Worm (Caenorhabditis elegans) whole organism, mixed stage, embryonic: ENCODE data around the gene Y47D7A.13.
A peak's percentile ranks its signal among the peaks of the same experiment; 100 is the strongest.

Experiments
- bed-3 ChIP-seq: fragments of 200-800 bp; sonication (Bioruptor generic); optimal IDR thresholded peaks from 3 replicates; lab custom pipeline; 2018; ENCODE audit warnings: mild to moderate bottlenecking, missing genetic modification characterization, moderate library complexity, missing compliant biosample characterization
- blmp-1 ChIP-seq: fragments of 150-350 bp; optimal IDR thresholded peaks from 2 replicates; lab custom pipeline; 2014; ENCODE audit warnings: missing biosample characterization, missing genetic modification characterization
- ceh-43 ChIP-seq: fragments of 200-800 bp; sonication (Bioruptor generic); optimal IDR thresholded peaks from 2 replicates; lab custom pipeline; 2018; ENCODE audit warnings: mild to moderate bottlenecking, missing genetic modification characterization, moderate library complexity, missing compliant biosample characterization
- ceh-83 ChIP-seq: fragments of 200-800 bp; sonication (Bioruptor generic); optimal IDR thresholded peaks from 2 replicates; lab custom pipeline; 2018; ENCODE audit warnings: mild to moderate bottlenecking, missing genetic modification characterization, missing compliant biosample characterization
- ces-1 ChIP-seq: fragments of 150-350 bp; optimal IDR thresholded peaks from 2 replicates; lab custom pipeline; 2014; ENCODE audit warnings: missing biosample characterization, missing genetic modification reagents, missing genetic modification characterization
- drap-1 ChIP-seq: fragments of 200-800 bp; sonication (Bioruptor generic); optimal IDR thresholded peaks from 3 replicates; lab custom pipeline; 2018; ENCODE audit warnings: mild to moderate bottlenecking, missing genetic modification characterization, missing compliant biosample characterization
- elt-3 ChIP-seq: fragments of 150-350 bp; optimal IDR thresholded peaks from 2 replicates; lab custom pipeline; 2014; ENCODE audit warnings: missing biosample characterization, missing genetic modification characterization
- flh-1 ChIP-seq: fragments of 200-800 bp; sonication (Bioruptor generic); optimal IDR thresholded peaks from 2 replicates; lab custom pipeline; 2018; ENCODE audit warnings: mild to moderate bottlenecking, missing genetic modification characterization, moderate library complexity, missing compliant biosample characterization
- ham-2 ChIP-seq: fragments of 200-800 bp; sonication (Bioruptor generic); optimal IDR thresholded peaks from 2 replicates; lab custom pipeline; 2018; ENCODE audit warnings: mild to moderate bottlenecking, missing genetic modification characterization, missing compliant biosample characterization
- hlh-1 ChIP-seq: fragments of 150-350 bp; optimal IDR thresholded peaks from 2 replicates; lab custom pipeline; 2014; ENCODE audit warnings: missing biosample characterization, missing genetic modification reagents, missing genetic modification characterization
- lin-13 ChIP-seq: fragments of 150-350 bp; optimal IDR thresholded peaks from 2 replicates; lab custom pipeline; 2014; ENCODE audit warnings: missing biosample characterization, missing genetic modification characterization
- lsy-2 ChIP-seq: fragments of 150-350 bp; optimal IDR thresholded peaks from 2 replicates; lab custom pipeline; 2014; ENCODE audit warnings: missing biosample characterization, missing genetic modification characterization
- mab-5 ChIP-seq: fragments of 150-350 bp; optimal IDR thresholded peaks from 2 replicates; lab custom pipeline; 2014; ENCODE audit warnings: missing biosample characterization, missing genetic modification characterization
- mep-1 ChIP-seq: fragments of 150-350 bp; optimal IDR thresholded peaks from 2 replicates; lab custom pipeline; 2017; ENCODE audit warnings: missing biosample characterization, missing genetic modification reagents, missing genetic modification characterization, inconsistent platforms
- nhr-2 ChIP-seq: fragments of 150-350 bp; optimal IDR thresholded peaks from 2 replicates; lab custom pipeline; 2014; ENCODE audit warnings: missing biosample characterization, missing genetic modification characterization
- nhr-237 ChIP-seq: fragments of 150-350 bp; optimal IDR thresholded peaks from 2 replicates; lab custom pipeline; 2014; ENCODE audit warnings: missing biosample characterization, missing genetic modification characterization
- nhr-76 ChIP-seq: sonication (generic microtip); optimal IDR thresholded peaks from 2 replicates; lab custom pipeline; 2017; ENCODE audit warnings: missing biosample characterization, missing genetic modification characterization
- pha-4 ChIP-seq: fragments of 150-350 bp; optimal IDR thresholded peaks from 2 replicates; lab custom pipeline; 2018; ENCODE audit warnings: missing biosample characterization, missing genetic modification reagents, missing genetic modification characterization
- sem-2 ChIP-seq: fragments of 200-800 bp; sonication (Bioruptor generic); optimal IDR thresholded peaks from 2 replicates; lab custom pipeline; 2018; ENCODE audit warnings: mild to moderate bottlenecking, missing genetic modification characterization, missing compliant biosample characterization
- snpc-4 ChIP-seq: fragments of 150-350 bp; optimal IDR thresholded peaks from 2 replicates; lab custom pipeline; 2014; ENCODE audit warnings: missing biosample characterization, missing genetic modification characterization
- sptf-1 ChIP-seq: sonication (generic microtip); optimal IDR thresholded peaks from 2 replicates; lab custom pipeline; 2017; ENCODE audit warnings: mild to moderate bottlenecking, missing genetic modification characterization, moderate library complexity, missing compliant biosample characterization
- tbx-8 ChIP-seq: fragments of 200-800 bp; sonication (Bioruptor generic); optimal IDR thresholded peaks from 2 replicates; lab custom pipeline; 2018; ENCODE audit warnings: mild to moderate bottlenecking, missing genetic modification characterization, moderate library complexity, missing compliant biosample characterization
- unc-120 ChIP-seq: sonication (generic microtip); optimal IDR thresholded peaks from 2 replicates; lab custom pipeline; 2017; ENCODE audit warnings: missing genetic modification characterization, missing compliant biosample characterization; ENCODE audit not compliant: poor library complexity, severe bottlenecking
- unc-62 ChIP-seq: fragments of 150-350 bp; optimal IDR thresholded peaks from 2 replicates; lab custom pipeline; 2014; ENCODE audit warnings: missing biosample characterization, missing genetic modification reagents, missing genetic modification characterization
- zip-8 ChIP-seq: fragments of 150-350 bp; optimal IDR thresholded peaks from 2 replicates; lab custom pipeline; 2014; ENCODE audit warnings: missing biosample characterization, missing genetic modification characterization
- ztf-11 ChIP-seq: fragments of 150-350 bp; optimal IDR thresholded peaks from 2 replicates; lab custom pipeline; 2014; ENCODE audit warnings: missing biosample characterization, missing genetic modification characterization

The Y47D7A.13 gene

ce11 chrV:4400118-4400517 lies 35.6 kb downstream of the Y47D7A.13 start, which contains the start of gene F13A2.4:
F13A2.4 (minus strand) TSS chrV:4400218.
- TF ChIP-seq ztf-11 (tag; lab: Kevin White, UChicago) (no peak), mep-1 (tag; lab: Kevin White, UChicago) (no peak), hlh-1 (tag; lab: Kevin White, UChicago) (no peak), lsy-2 (tag; lab: Kevin White, UChicago) (no peak), sptf-1 (tag; lab: Kevin White, UChicago) (no peak)

ce11 chrV:4398884-4399283 lies 36.8 kb downstream of the Y47D7A.13 start:
- TF ChIP-seq nhr-76, result no peak
- no peak for TF ChIP-seq ztf-11 (tag; lab: Kevin White, UChicago)
- TF ChIP-seq drap-1 (GFP tag; lab: Kevin White, UChicago), result no peak
- TF ChIP-seq elt-3 (tag; lab: Kevin White, UChicago), result no peak
- no peak for TF ChIP-seq nhr-2
- no peak for TF ChIP-seq mep-1 (tag; lab: Kevin White, UChicago)
- no peak for TF ChIP-seq lin-13 (tag; lab: Kevin White, UChicago)
- no peak for TF ChIP-seq unc-62
- TF ChIP-seq sem-2, result no peak
- TF ChIP-seq unc-120 (tag; lab: Kevin White, UChicago), result no peak
- no peak for TF ChIP-seq blmp-1
- TF ChIP-seq lsy-2 (tag; lab: Kevin White, UChicago), result no peak

ce11 chrV:4398127-4398526 lies 37.6 kb downstream of the Y47D7A.13 start:
- TF ChIP-seq ham-2 (GFP tag; lab: Kevin White, UChicago) (no peak), lsy-2 (tag; lab: Kevin White, UChicago) (no peak), sptf-1 (tag; lab: Kevin White, UChicago) (no peak), pha-4 (tag; lab: Kevin White, UChicago) (no peak), nhr-2 (no peak), mep-1 (tag; lab: Kevin White, UChicago) (no peak), ces-1 (GFP tag; lab: Kevin White, UChicago) (no peak), drap-1 (GFP tag; lab: Kevin White, UChicago) (no peak), blmp-1 (no peak), bed-3 (no peak), mab-5 (tag; lab: Kevin White, UChicago) (no peak)

- TF ChIP-seq ceh-83 (no peak), flh-1 (GFP tag; lab: Kevin White, UChicago) (no peak), zip-8 (tag; lab: Kevin White, UChicago) (no peak), blmp-1 (no peak), tbx-8 (GFP tag; lab: Kevin White, UChicago) (no peak), nhr-2 (no peak), nhr-76 (no peak), ceh-43 (GFP tag; lab: Kevin White, UChicago) (no peak), nhr-237 (tag; lab: Kevin White, UChicago) (no peak)
- TF ChIP-seq, all 35 proteins: peak for 0
Observed at ce11 chrV:4396257-4396656, 39.5 kb downstream of the Y47D7A.13 start, which contains the start of gene F13A2.3. F13A2.3 (minus strand) TSS chrV:4396357.

- TF ChIP-seq ztf-11 (tag; lab: Kevin White, UChicago) (no peak), lsy-2 (tag; lab: Kevin White, UChicago) (peak; percentile 21)
Observed at ce11 chrV:4387916-4388315, 47.8 kb downstream of the Y47D7A.13 start.

- no peak for TF ChIP-seq unc-62
- TF ChIP-seq, all 35 proteins: peak for 0
Observed at ce11 chrV:4387402-4387801, 48.3 kb downstream of the Y47D7A.13 start, which contains the start of gene F13A2.9. F13A2.9 (minus strand) TSS chrV:4387502.

ce11 chrV:4386173-4386572 lies 49.6 kb downstream of the Y47D7A.13 start, which contains the start of gene F13A2.10:
F13A2.10 (minus strand) TSS chrV:4386273.
- no peak for TF ChIP-seq snpc-4
- no peak for TF ChIP-seq ztf-11 (tag; lab: Kevin White, UChicago)
- TF ChIP-seq unc-62, result no peak
- TF ChIP-seq lsy-2 (tag; lab: Kevin White, UChicago), result no peak
- no peak for TF ChIP-seq ces-1 (GFP tag; lab: Kevin White, UChicago)
- no peak for TF ChIP-seq flh-1 (GFP tag; lab: Kevin White, UChicago)
- no peak for TF ChIP-seq ceh-43 (GFP tag; lab: Kevin White, UChicago)
